Fruit fly (Drosophila melanogaster) whole organism, pupa: Measurements from ENCODE around the gene ldbr.

Experiments used
- CG17806 ChIP-seq: fragments of 200-800 bp; sonication (Bioruptor generic); optimal IDR thresholded peaks from 2 replicates; lab custom pipeline; 2018; ENCODE audit warnings: missing biosample characterization, mild to moderate bottlenecking, missing genetic modification characterization, moderate library complexity
- CG8159 ChIP-seq: fragments of 200-800 bp; sonication (Bioruptor generic); optimal IDR thresholded peaks from 3 replicates; lab custom pipeline; 2018; ENCODE audit warnings: missing biosample characterization, mild to moderate bottlenecking, missing genetic modification characterization, moderate library complexity
- CG8301 ChIP-seq: fragments of 200-800 bp; sonication (Bioruptor generic); optimal IDR thresholded peaks from 2 replicates; lab custom pipeline; 2018; ENCODE audit warnings: missing biosample characterization, mild to moderate bottlenecking, missing genetic modification characterization
- D1 ChIP-seq: fragments of 200-800 bp; sonication (Bioruptor generic); optimal IDR thresholded peaks from 2 replicates; lab custom pipeline; 2018; ENCODE audit warnings: missing biosample characterization, mild to moderate bottlenecking, missing genetic modification characterization, moderate library complexity
- Snoo ChIP-seq: fragments of 200-800 bp; sonication (Bioruptor generic); optimal IDR thresholded peaks from 3 replicates; lab custom pipeline; 2017; ENCODE audit warnings: missing biosample characterization, mild to moderate bottlenecking, missing genetic modification characterization, inconsistent platforms
- fd96Ca ChIP-seq: fragments of 200-800 bp; sonication (Bioruptor generic); IDR thresholded peaks from 3 replicates; pipeline ENCODE4 v1.3.6; 2022; ENCODE audit warnings: missing biosample characterization, missing genetic modification characterization

DNA sequence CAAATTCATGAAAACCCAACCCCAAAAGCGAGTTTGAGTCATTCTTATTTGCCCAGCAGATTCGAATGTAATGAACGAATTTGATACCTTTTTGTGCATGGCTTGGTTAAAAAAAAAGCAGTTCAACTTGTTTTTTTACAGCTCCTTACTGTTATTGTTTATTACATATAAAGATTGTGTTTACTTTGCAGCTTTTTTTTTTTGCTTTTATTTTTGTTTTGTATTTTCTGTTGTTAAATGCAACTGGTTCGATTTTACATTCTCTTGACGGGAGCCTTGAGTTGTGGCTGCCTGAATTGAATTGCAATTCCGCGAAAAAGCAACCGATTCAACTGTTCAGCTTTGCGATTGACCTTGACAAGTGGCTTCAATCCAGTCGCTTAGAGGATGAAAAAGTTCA is 32.9 kb downstream of the ldbr start:
- no peak for TF ChIP-seq CG17806 (tag; lab: Kevin White, UChicago)
- TF ChIP-seq D1: no peak
- TF ChIP-seq CG8301 (tag; lab: Kevin White, UChicago): no peak
- TF ChIP-seq fd96Ca (GFP tag; lab: Robert Waterston, UW): no peak
- no peak for TF ChIP-seq CG8159 (tag; lab: Kevin White, UChicago)
- TF ChIP-seq Snoo (tag; lab: Kevin White, UChicago): no peak
